Worm (Caenorhabditis elegans) whole organism, L3 larva: ENCODE results near the gene M01B2.13.

Source experiments
- aly-2 ChIP-seq: fragments of 150-350 bp; optimal IDR thresholded peaks from 2 replicates; lab custom pipeline; 2014; ENCODE audit warnings: missing biosample characterization, missing genetic modification characterization
- egl-27 ChIP-seq: sonication (generic microtip); optimal IDR thresholded peaks from 4 replicates; lab custom pipeline; 2017; ENCODE audit warnings: missing biosample characterization, missing genetic modification reagents, missing genetic modification characterization
- eor-1 ChIP-seq, 2 experiments: fragments of 150-350 bp; optimal IDR thresholded peaks; 2 replicates each; lab custom pipeline; 2014 to 2018; ENCODE audit warnings: missing biosample characterization in 2 of 2, missing genetic modification characterization in 2 of 2

DNA sequence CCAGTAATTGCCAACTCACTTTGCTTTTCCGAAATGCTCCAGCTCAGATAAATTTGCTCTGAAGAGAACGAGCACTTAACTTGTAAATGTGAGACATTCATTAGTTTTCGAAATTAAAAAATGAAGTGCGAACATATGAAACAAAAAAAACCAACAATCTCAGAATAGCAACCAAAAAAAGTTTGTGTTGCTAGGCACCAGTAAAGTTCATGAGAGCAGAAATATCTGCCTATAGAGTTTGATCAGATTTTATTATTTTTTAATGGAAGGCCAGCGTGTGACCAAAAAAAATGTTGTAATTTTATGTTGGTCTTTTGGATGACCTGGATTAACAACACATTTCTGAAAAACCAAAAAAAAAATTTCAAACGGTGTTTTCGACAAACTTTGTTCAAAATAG is 1.6 kb downstream of the M01B2.13 start, which contains the start of gene M01B2.12:
- no peak for TF ChIP-seq egl-27 (tag; lab: Kevin White, UChicago)
- TF ChIP-seq eor-1 (tag; optimal IDR thresholded peaks at IDR 0.05; lab: Kevin White, UChicago), result no peak
- TF ChIP-seq aly-2 (tag; lab: Kevin White, UChicago), result no peak
